Worm (Caenorhabditis elegans) whole organism, L1 larva: ENCODE measurements around the gene sod-1.
A peak's percentile ranks its signal among the peaks of the same experiment; 100 is the strongest.
"Not testable (repeated sequence)": the region's sequence is repeated elsewhere in the genome, so short reads cannot be mapped to it uniquely, and the experiment has no call there.

Source experiments
- C34B4.2 ChIP-seq: sonication (generic microtip); optimal IDR thresholded peaks from 2 replicates; lab custom pipeline; 2017; ENCODE audit warnings: mild to moderate bottlenecking, missing genetic modification characterization, missing compliant biosample characterization
- F16B12.6 ChIP-seq: fragments of 150-350 bp; optimal IDR thresholded peaks from 2 replicates; lab custom pipeline; 2014; ENCODE audit warnings: missing biosample characterization, missing genetic modification characterization
- Y116A8C.19 ChIP-seq: sonication (generic microtip); optimal IDR thresholded peaks from 2 replicates; lab custom pipeline; 2016; ENCODE audit warnings: missing compliant biosample characterization, missing genetic modification characterization, borderline replicate concordance
- aly-2 ChIP-seq: fragments of 150-350 bp; optimal IDR thresholded peaks from 2 replicates; lab custom pipeline; 2014; ENCODE audit warnings: missing biosample characterization, missing genetic modification characterization
- ama-1 ChIP-seq: fragments of 150-350 bp; optimal IDR thresholded peaks from 2 replicates; lab custom pipeline; 2014
- blmp-1 ChIP-seq: fragments of 150-350 bp; optimal IDR thresholded peaks from 2 replicates; lab custom pipeline; 2014; ENCODE audit warnings: missing biosample characterization, missing genetic modification characterization
- ceh-63 ChIP-seq: fragments of 200-800 bp; sonication (Bioruptor generic); optimal IDR thresholded peaks from 2 replicates; lab custom pipeline; 2018; ENCODE audit warnings: mild to moderate bottlenecking, missing genetic modification characterization, missing compliant biosample characterization
- ceh-8 ChIP-seq: fragments of 200-800 bp; sonication (Bioruptor generic); optimal IDR thresholded peaks from 2 replicates; lab custom pipeline; 2018; ENCODE audit warnings: mild to moderate bottlenecking, missing genetic modification characterization, moderate library complexity, missing compliant biosample characterization
- ceh-88 ChIP-seq: fragments of 200-800 bp; sonication (Bioruptor generic); IDR thresholded peaks from 2 replicates; pipeline ENCODE4 v1.3.6; 2022; ENCODE audit warnings: missing genetic modification characterization, missing compliant biosample characterization
- ceh-90 ChIP-seq: sonication (generic microtip); optimal IDR thresholded peaks from 2 replicates; lab custom pipeline; 2016; ENCODE audit warnings: missing genetic modification characterization, missing compliant biosample characterization
- dpl-1 ChIP-seq, 3 experiments: fragments of 150-350 bp in 2 of 3; sonication (generic microtip) in 1 of 3; optimal IDR thresholded peaks; 2 replicates each; lab custom pipeline; 2014 to 2017; ENCODE audit warnings: missing biosample characterization in 3 of 3, missing genetic modification characterization in 3 of 3, missing genetic modification reagents in 3 of 3
- dsc-1 ChIP-seq: sonication (generic microtip); optimal IDR thresholded peaks from 2 replicates; lab custom pipeline; 2016; ENCODE audit warnings: mild to moderate bottlenecking, missing genetic modification characterization, missing compliant biosample characterization
- efl-1 ChIP-seq, 4 experiments: fragments of 150-350 bp; optimal IDR thresholded peaks in 3 of 4; peaks in 1 of 4; 1 replicate in 1 of 4; 2 replicates in 3 of 4; lab custom pipeline; 2014; ENCODE audit warnings: missing biosample characterization in 2 of 4, missing genetic modification characterization in 2 of 4, missing genetic modification reagents in 2 of 4
- egl-27 ChIP-seq, 2 experiments: fragments of 150-350 bp in 1 of 2; sonication (generic microtip); optimal IDR thresholded peaks; 3 replicates each; lab custom pipeline; 2017 to 2018; ENCODE audit warnings: missing biosample characterization in 2 of 2, missing genetic modification characterization in 2 of 2, missing genetic modification reagents in 2 of 2
- elt-2 ChIP-seq: sonication (generic microtip); optimal IDR thresholded peaks from 2 replicates; lab custom pipeline; 2016; ENCODE audit warnings: missing genetic modification characterization, mild to moderate bottlenecking, inconsistent platforms, missing compliant biosample characterization, missing genetic modification reagents
- fkh-8 ChIP-seq: sonication (generic microtip); optimal IDR thresholded peaks from 2 replicates; lab custom pipeline; 2016; ENCODE audit warnings: mild to moderate bottlenecking, missing genetic modification characterization, missing compliant biosample characterization
- fos-1 ChIP-seq: fragments of 150-350 bp; optimal IDR thresholded peaks from 2 replicates; lab custom pipeline; 2014; ENCODE audit warnings: missing biosample characterization, missing genetic modification characterization
- hlh-17 ChIP-seq: fragments of 200-800 bp; sonication (Bioruptor generic); optimal IDR thresholded peaks from 2 replicates; lab custom pipeline; 2018; ENCODE audit warnings: missing genetic modification characterization, mild to moderate bottlenecking, missing compliant biosample characterization, moderate library complexity, borderline replicate concordance
- hpl-2 ChIP-seq: fragments of 150-350 bp; optimal IDR thresholded peaks from 2 replicates; lab custom pipeline; 2014; ENCODE audit warnings: missing biosample characterization, missing genetic modification reagents, missing genetic modification characterization
- isw-1 ChIP-seq: fragments of 200-800 bp; sonication (Bioruptor generic); IDR thresholded peaks from 2 replicates; pipeline ENCODE4 v1.3.6; 2022; ENCODE audit warnings: missing genetic modification characterization, missing compliant biosample characterization
- jun-1 ChIP-seq: fragments of 150-350 bp; optimal IDR thresholded peaks from 2 replicates; lab custom pipeline; 2014; ENCODE audit warnings: missing biosample characterization, missing genetic modification reagents, missing genetic modification characterization
- lin-13 ChIP-seq: fragments of 150-350 bp; optimal IDR thresholded peaks from 2 replicates; lab custom pipeline; 2014; ENCODE audit warnings: missing biosample characterization, missing genetic modification reagents, missing genetic modification characterization
- lin-15B ChIP-seq: fragments of 150-350 bp; sonication (generic microtip); optimal IDR thresholded peaks from 3 replicates; lab custom pipeline; 2014; ENCODE audit warnings: missing biosample characterization, missing genetic modification characterization
- lin-35 ChIP-seq, 2 experiments: fragments of 150-350 bp; optimal IDR thresholded peaks; 2 replicates each; lab custom pipeline; 2014; ENCODE audit warnings: missing biosample characterization in 2 of 2, missing genetic modification characterization in 2 of 2, missing genetic modification reagents in 2 of 2
- lsy-2 ChIP-seq, 2 experiments: fragments of 150-350 bp; optimal IDR thresholded peaks; 2 replicates each; lab custom pipeline; 2014; ENCODE audit warnings: missing biosample characterization in 2 of 2, missing genetic modification characterization in 2 of 2
- mab-9 ChIP-seq: fragments of 200-800 bp; sonication (Bioruptor generic); IDR thresholded peaks from 2 replicates; pipeline ENCODE4 v1.3.6; 2022; ENCODE audit warnings: missing genetic modification reagents, missing genetic modification characterization, missing compliant biosample characterization
- mdl-1 ChIP-seq, 2 experiments: fragments of 150-350 bp; optimal IDR thresholded peaks; 2 replicates each; lab custom pipeline; 2014 to 2017; ENCODE audit warnings: missing biosample characterization in 2 of 2, missing genetic modification characterization in 2 of 2, inconsistent platforms in 1 of 2
- mef-2 ChIP-seq: fragments of 150-350 bp; optimal IDR thresholded peaks from 2 replicates; lab custom pipeline; 2014; ENCODE audit warnings: missing biosample characterization, missing genetic modification characterization
- mep-1 ChIP-seq: fragments of 150-350 bp; optimal IDR thresholded peaks from 2 replicates; lab custom pipeline; 2014; ENCODE audit warnings: missing biosample characterization, missing genetic modification characterization
- nhr-11 ChIP-seq: fragments of 150-350 bp; optimal IDR thresholded peaks from 2 replicates; lab custom pipeline; 2014; ENCODE audit warnings: missing biosample characterization, missing genetic modification characterization
- nhr-28 ChIP-seq: fragments of 150-350 bp; optimal IDR thresholded peaks from 2 replicates; lab custom pipeline; 2014; ENCODE audit warnings: missing biosample characterization, missing genetic modification characterization
- nhr-47 ChIP-seq: sonication (generic microtip); optimal IDR thresholded peaks from 2 replicates; lab custom pipeline; 2016; ENCODE audit warnings: mild to moderate bottlenecking, missing genetic modification characterization, moderate library complexity, missing compliant biosample characterization
- nhr-77 ChIP-seq: fragments of 150-350 bp; optimal IDR thresholded peaks from 2 replicates; lab custom pipeline; 2014; ENCODE audit warnings: missing biosample characterization, missing genetic modification characterization
- nhr-85 ChIP-seq: sonication (generic microtip); peaks from one replicate; lab custom pipeline; 2016; ENCODE audit warnings: missing genetic modification characterization, inconsistent platforms, missing compliant biosample characterization
- pag-3 ChIP-seq: sonication (generic microtip); optimal IDR thresholded peaks from 2 replicates; lab custom pipeline; 2017; ENCODE audit warnings: missing genetic modification characterization, mild to moderate bottlenecking, missing compliant biosample characterization, antibody characterized with exemption, borderline replicate concordance; ENCODE audit not compliant: insufficient read depth
- pax-3 ChIP-seq: fragments of 200-800 bp; sonication (Bioruptor generic); optimal IDR thresholded peaks from 2 replicates; lab custom pipeline; 2018; ENCODE audit warnings: mild to moderate bottlenecking, missing genetic modification characterization, moderate library complexity, missing compliant biosample characterization
- pqm-1 ChIP-seq: sonication (generic microtip); optimal IDR thresholded peaks from 3 replicates; lab custom pipeline; 2017; ENCODE audit warnings: missing biosample characterization, missing genetic modification characterization
- rnt-1 ChIP-seq: sonication (generic microtip); optimal IDR thresholded peaks from 2 replicates; lab custom pipeline; 2016; ENCODE audit warnings: mild to moderate bottlenecking, missing genetic modification characterization, moderate library complexity, missing compliant biosample characterization
- snpc-4 ChIP-seq: fragments of 150-350 bp; optimal IDR thresholded peaks from 2 replicates; lab custom pipeline; 2014; ENCODE audit warnings: missing biosample characterization, missing genetic modification characterization
- sox-4 ChIP-seq: sonication (generic microtip); optimal IDR thresholded peaks from 2 replicates; lab custom pipeline; 2016; ENCODE audit warnings: missing genetic modification characterization, missing compliant biosample characterization
- sup-37 ChIP-seq: fragments of 200-800 bp; sonication (Bioruptor generic); optimal IDR thresholded peaks from 2 replicates; lab custom pipeline; 2018; ENCODE audit warnings: mild to moderate bottlenecking, missing genetic modification characterization, missing compliant biosample characterization
- tlp-1 ChIP-seq: fragments of 150-350 bp; optimal IDR thresholded peaks from 2 replicates; lab custom pipeline; 2014; ENCODE audit warnings: missing biosample characterization, missing genetic modification characterization
- unc-130 ChIP-seq: fragments of 150-350 bp; optimal IDR thresholded peaks from 2 replicates; lab custom pipeline; 2017; ENCODE audit warnings: missing biosample characterization, missing genetic modification characterization, inconsistent platforms
- unc-86 ChIP-seq: sonication (generic microtip); optimal IDR thresholded peaks from 2 replicates; lab custom pipeline; 2016; ENCODE audit warnings: missing genetic modification characterization, missing compliant biosample characterization
- xbp-1 ChIP-seq: sonication (generic microtip); optimal IDR thresholded peaks from 2 replicates; lab custom pipeline; 2016; ENCODE audit warnings: missing genetic modification characterization, missing compliant biosample characterization
- ztf-11 ChIP-seq, 2 experiments: sonication (generic microtip); optimal IDR thresholded peaks; 2 replicates each; lab custom pipeline; 2016 to 2017; ENCODE audit warnings: missing genetic modification characterization in 2 of 2, missing biosample characterization in 1 of 2, missing compliant biosample characterization in 1 of 2

Gene sod-1

ce11 chrII:6978908-6979307 is 5.2 kb upstream of the sod-1 start:
- TF ChIP-seq pax-3 (tag; lab: Kevin White, UChicago) (no peak), blmp-1 (tag; lab: Kevin White, UChicago) (peak; percentile 84)

ce11 chrII:6977732-6978131 is 4.0 kb upstream of the sod-1 start, which contains the start of gene C15F1.8:
C15F1.8 (minus strand) TSS chrII:6977832.
- not testable (repeated sequence) for TF ChIP-seq pag-3 (tag; lab: Kevin White, UChicago); lin-15B (tag; lab: Kevin White, UChicago); sup-37 (GFP tag; lab: Kevin White, UChicago)

- no peak for TF ChIP-seq mdl-1 (tag; optimal IDR thresholded peaks at IDR 0.05; lab: Kevin White, UChicago)
- peak; percentile 6 for TF ChIP-seq nhr-47
- TF ChIP-seq jun-1 (tag; lab: Kevin White, UChicago): no peak
- TF ChIP-seq lsy-2 (tag; optimal IDR thresholded peaks at IDR 0.05; lab: Kevin White, UChicago): peak; percentile 44 to 66
- peak; percentile 17 for TF ChIP-seq rnt-1 (tag; lab: Kevin White, UChicago)
- TF ChIP-seq mep-1 (tag; lab: Kevin White, UChicago): peak; percentile 29
- no peak for TF ChIP-seq xbp-1
- peak; percentile 68 for TF ChIP-seq F16B12.6 (tag; lab: Kevin White, UChicago)
- no peak for TF ChIP-seq nhr-11
- TF ChIP-seq efl-1 (optimal IDR thresholded peaks at IDR 0.05; lab: Kevin White, UChicago): peak; percentile 41 to 62
- peak in 1 of 2 experiments; percentile 43 for TF ChIP-seq efl-1 (GFP tag; optimal IDR thresholded peaks at IDR 0.05 in 1 of 2; lab: Kevin White, UChicago)
- TF ChIP-seq hlh-17 (GFP tag; lab: Kevin White, UChicago): no peak
- peak in 1 of 2 experiments; percentile 11 for TF ChIP-seq lin-35 (GFP tag; optimal IDR thresholded peaks at IDR 0.05; lab: Kevin White, UChicago)
- TF ChIP-seq dpl-1 (GFP tag; optimal IDR thresholded peaks at IDR 0.05; lab: Kevin White, UChicago): peak in 2 of 3 experiments; percentile 18 to 50
These were observed 2.0 kb upstream of the sod-1 start for ce11 chrII:6975725-6976124.

DNA sequence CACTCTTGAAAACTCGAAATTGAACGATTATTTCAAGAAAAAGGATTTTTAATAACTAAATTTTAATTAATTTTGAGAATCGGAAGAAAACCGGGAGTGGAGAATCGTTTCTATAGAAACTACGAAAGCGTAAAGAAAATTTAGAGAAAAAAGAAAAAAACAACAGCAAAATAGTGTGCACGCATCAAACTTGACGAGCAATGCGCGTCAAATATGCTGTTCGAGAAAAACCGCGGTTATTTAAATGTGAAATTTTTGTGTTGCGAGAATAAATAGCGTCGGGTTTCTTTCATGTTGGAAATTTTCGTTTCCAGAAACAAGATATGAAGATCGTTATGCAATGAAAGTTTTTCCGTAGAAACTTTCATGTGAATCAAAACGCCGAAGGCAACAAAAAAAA is 324 bp upstream of the sod-1 start:
- TF ChIP-seq nhr-77 (tag; lab: Kevin White, UChicago) (no peak), unc-86 (tag; lab: Kevin White, UChicago) (peak; percentile 28), dsc-1 (tag; lab: Kevin White, UChicago) (peak; percentile 35), mab-9 (GFP tag; lab: Robert Waterston, UW) (no peak), mep-1 (tag; lab: Kevin White, UChicago) (peak; percentile 57), nhr-28 (tag; lab: Kevin White, UChicago) (no peak), ceh-90 (tag; lab: Kevin White, UChicago) (no peak), elt-2 (tag; lab: Kevin White, UChicago) (no peak), hpl-2 (no peak), snpc-4 (tag; lab: Kevin White, UChicago) (peak; percentile 43), aly-2 (tag; lab: Kevin White, UChicago) (no peak), fos-1 (tag; lab: Kevin White, UChicago) (no peak), pag-3 (tag; lab: Kevin White, UChicago) (no peak), lin-13 (GFP tag; lab: Kevin White, UChicago) (peak; percentile 8), tlp-1 (no peak), nhr-85 (tag; lab: Kevin White, UChicago) (peak; percentile 41), efl-1 (optimal IDR thresholded peaks at IDR 0.05; lab: Kevin White, UChicago) (peak; percentile 79 to 95), efl-1 (GFP tag; optimal IDR thresholded peaks at IDR 0.05 in 1 of 2; lab: Kevin White, UChicago) (peak; percentile 95 to 99), ceh-88 (no peak), unc-130 (tag; lab: Kevin White, UChicago) (peak; percentile 39), egl-27 (tag; optimal IDR thresholded peaks at IDR 0.05; lab: Kevin White, UChicago) (no peak), sox-4 (tag; lab: Kevin White, UChicago) (no peak), isw-1 (GFP tag; lab: Robert Waterston, UW) (peak; percentile 52), lin-15B (tag; lab: Kevin White, UChicago) (peak; percentile 32), C34B4.2 (tag; lab: Kevin White, UChicago) (no peak), pqm-1 (no peak), ztf-11 (tag; optimal IDR thresholded peaks at IDR 0.05; lab: Kevin White, UChicago) (no peak), ama-1 (lab: Kevin White, UChicago) (no peak), mef-2 (tag; lab: Kevin White, UChicago) (no peak), xbp-1 (peak; percentile 43), fkh-8 (tag; lab: Kevin White, UChicago) (no peak), ceh-63 (GFP tag; lab: Kevin White, UChicago) (no peak), ceh-8 (GFP tag; lab: Kevin White, UChicago) (no peak), lin-35 (GFP tag; optimal IDR thresholded peaks at IDR 0.05; lab: Kevin White, UChicago) (peak; percentile 93 to 97), Y116A8C.19 (no peak)
